Fruit fly (Drosophila melanogaster): ENCODE results near the gene tal-2A.

Gene tal-2A

DNA sequence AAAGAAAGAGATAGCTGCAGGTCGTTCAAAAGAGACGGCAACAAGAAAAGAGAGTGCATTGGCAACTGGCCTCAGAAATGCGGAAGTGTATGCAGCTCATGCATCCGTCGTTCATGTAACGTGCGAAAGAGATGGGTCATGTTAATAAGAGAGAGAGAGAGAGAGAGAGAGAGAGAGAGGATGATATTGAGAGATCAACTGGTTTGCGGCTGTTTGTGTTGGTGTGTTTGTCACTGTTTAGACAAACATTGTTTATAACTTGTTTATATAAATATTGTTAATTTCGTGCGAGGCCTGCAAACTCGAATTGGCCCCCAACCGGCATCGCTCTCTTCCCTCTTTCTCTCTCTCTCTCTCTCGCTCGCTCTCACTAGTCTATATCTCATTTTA, 18.2 kb upstream of the tal-2A start (continued):
- TF ChIP-seq CG8290 (GFP tag; optimal IDR thresholded peaks at IDR 0.05) (no peak), CG8290 (tag; optimal IDR thresholded peaks at IDR 0.05) (peak in 1 of 2 experiments; percentile 70), ara (GFP tag; IDR thresholded peaks at IDR 0.05) (no peak), nmo (GFP tag; optimal IDR thresholded peaks at IDR 0.05) (no peak), unc-4 (GFP tag; IDR thresholded peaks at IDR 0.05; ENCODE audit: partially characterized antibody) (0 out of 2 replicates have a peak, but pooled peaks have one; percentile 17), slbo (GFP tag; IDR thresholded peaks at IDR 0.05) (no peak), CG2875 (GFP tag; optimal IDR thresholded peaks at IDR 0.05) (peak; percentile 6), kni (GFP tag; optimal IDR thresholded peaks at IDR 0.05) (peak; percentile 78), yki (optimal IDR thresholded peaks at IDR 0.05) (peak; percentile 73), CG1792 (GFP tag; optimal IDR thresholded peaks at IDR 0.05) (no peak), toy (GFP tag; IDR thresholded peaks at IDR 0.05) (no peak), chinmo (GFP tag; IDR thresholded peaks at IDR 0.05; ENCODE audit: partially characterized antibody) (peak; percentile 87; the same call in 2 of the 4 replicates), pum (GFP tag; optimal IDR thresholded peaks at IDR 0.05) (no peak), cas (GFP tag; IDR thresholded peaks at IDR 0.05) (no peak), Vsx1 (GFP tag; optimal IDR thresholded peaks at IDR 0.05) (peak; percentile 46), HmgZ (tag; optimal IDR thresholded peaks at IDR 0.05) (no peak), CG8388 (GFP tag; optimal IDR thresholded peaks at IDR 0.05) (no peak), CG3281 (GFP tag; optimal IDR thresholded peaks at IDR 0.05) (no peak), CG8944 (GFP tag; optimal IDR thresholded peaks at IDR 0.05) (no peak), Stat92E (GFP tag; optimal IDR thresholded peaks at IDR 0.05) (no peak), cg (GFP tag; optimal IDR thresholded peaks at IDR 0.05) (peak; percentile 73), CG3407 (GFP tag; optimal IDR thresholded peaks at IDR 0.05) (peak; percentile 20), CG17359 (tag; optimal IDR thresholded peaks at IDR 0.05) (no peak), Nf-YA (GFP tag; IDR thresholded peaks at IDR 0.05) (no peak), Drgx (GFP tag; IDR thresholded peaks at IDR 0.05) (peak; percentile 27; the same call in 1 of the 2 replicates), sd (tag; optimal IDR thresholded peaks at IDR 0.05) (peak; percentile 81), sens (GFP tag) (peak; percentile 75), CG4424 (GFP tag; optimal IDR thresholded peaks at IDR 0.05) (no peak), CG14710 (tag; optimal IDR thresholded peaks at IDR 0.05) (peak; percentile 1), Xrp1 (GFP tag; IDR thresholded peaks at IDR 0.05) (0 out of 2 replicates have a peak, but pooled peaks have one; percentile 35), NK7.1 (GFP tag; optimal IDR thresholded peaks at IDR 0.05) (no peak), chif (GFP tag; optimal IDR thresholded peaks at IDR 0.05) (no peak), p53 (GFP tag; optimal IDR thresholded peaks at IDR 0.05) (no peak), CG5953 (GFP tag; IDR thresholded peaks at IDR 0.05) (no peak), CG3995 (GFP tag; optimal IDR thresholded peaks at IDR 0.05) (no peak), B-H2 (GFP tag; optimal IDR thresholded peaks at IDR 0.05) (no peak), crp (GFP tag; optimal IDR thresholded peaks at IDR 0.05) (peak in 1 of 2 experiments; percentile 19), CG6791 (GFP tag; IDR thresholded peaks at IDR 0.05; ENCODE audit: partially characterized antibody) (no peak), gt (GFP tag; IDR thresholded peaks at IDR 0.05) (no peak), CG10321 (GFP tag; IDR thresholded peaks at IDR 0.05) (peak; percentile 71), CG5180 (GFP tag; optimal IDR thresholded peaks at IDR 0.05) (peak; percentile 76), ci (GFP tag; IDR thresholded peaks at IDR 0.05) (0 out of 3 replicates have a peak, but pooled peaks have one; percentile 46), CG14014 (GFP tag; IDR thresholded peaks at IDR 0.05) (no peak), CG7372 (GFP tag; IDR thresholded peaks at IDR 0.05) (no peak), CG4404 (GFP tag; IDR thresholded peaks at IDR 0.05) (no peak), nerfin-1 (tag; optimal IDR thresholded peaks at IDR 0.05) (no peak), CG7928 (GFP tag; optimal IDR thresholded peaks at IDR 0.05) (no peak), shn (GFP tag; optimal IDR thresholded peaks at IDR 0.05) (no peak), Pdp1 (GFP tag; optimal IDR thresholded peaks at IDR 0.05) (peak in 1 of 2 experiments; percentile 55), CG18619 (GFP tag; optimal IDR thresholded peaks at IDR 0.05) (no peak), CG12744 (GFP tag; optimal IDR thresholded peaks at IDR 0.05) (no peak)

All from whole organism, embryonic.